Worm (Caenorhabditis elegans): ENCODE measurements around the gene C01B10.9.

The C01B10.9 gene

ce11 chrIV:6627798-6628197 lies 4.2 kb upstream of the C01B10.9 start, which contains the start of gene cest-5.2:
Gene cest-5.2, minus strand, starts transcription at chrIV:6627925.
- TF ChIP-seq lin-13 (GFP tag; optimal IDR thresholded peaks at IDR 0.05) (no peak), fos-1 (tag; optimal IDR thresholded peaks at IDR 0.05) (peak; percentile 25)

- TF ChIP-seq ztf-11 (tag; optimal IDR thresholded peaks at IDR 0.05) (no peak), nhr-12 (tag; optimal IDR thresholded peaks at IDR 0.05) (no peak), skn-1 (tag; optimal IDR thresholded peaks at IDR 0.05) (no peak), gmeb-1 (tag; optimal IDR thresholded peaks at IDR 0.05) (no peak), sem-4 (tag; optimal IDR thresholded peaks at IDR 0.05) (no peak), zag-1 (tag; optimal IDR thresholded peaks at IDR 0.05) (no peak), lin-13 (GFP tag; optimal IDR thresholded peaks at IDR 0.05) (no peak), peb-1 (tag; optimal IDR thresholded peaks at IDR 0.05) (no peak), ZK546.5 (tag; optimal IDR thresholded peaks at IDR 0.05) (no peak), R02D3.7 (tag; optimal IDR thresholded peaks at IDR 0.05) (no peak), egl-27 (tag; optimal IDR thresholded peaks at IDR 0.05) (no peak)
These were observed 2.8 kb downstream of the C01B10.9 start, which contains the start of gene metl-13 for ce11 chrIV:6634789-6635188. Gene metl-13, plus strand, starts transcription at chrIV:6635089.

- no peak for TF ChIP-seq unc-62 (GFP tag; optimal IDR thresholded peaks at IDR 0.05)
- TF ChIP-seq R02D3.7 (tag; optimal IDR thresholded peaks at IDR 0.05) = no peak
- no peak for TF ChIP-seq lin-13 (GFP tag; optimal IDR thresholded peaks at IDR 0.05)
- TF ChIP-seq ztf-1 (GFP tag; conservative IDR thresholded peaks at IDR 0.05) = no peak
- no peak for TF ChIP-seq unc-39 (tag; optimal IDR thresholded peaks at IDR 0.05)
- no peak for TF ChIP-seq elt-1 (tag; optimal IDR thresholded peaks at IDR 0.05)
- no peak for TF ChIP-seq elt-3 (tag; optimal IDR thresholded peaks at IDR 0.05)
- TF ChIP-seq nhr-21 (tag; optimal IDR thresholded peaks at IDR 0.05) = no peak
- no peak for TF ChIP-seq sma-3 (GFP tag; optimal IDR thresholded peaks at IDR 0.05)
- TF ChIP-seq nhr-6 (tag; optimal IDR thresholded peaks at IDR 0.05) = no peak
- TF ChIP-seq C34F6.9 (tag; optimal IDR thresholded peaks at IDR 0.05) = no peak
- no peak for TF ChIP-seq peb-1 (tag; optimal IDR thresholded peaks at IDR 0.05)
- TF ChIP-seq blmp-1 (tag; optimal IDR thresholded peaks at IDR 0.05; ENCODE audit: insufficient read depth) = no peak
- TF ChIP-seq nhr-23 (tag; optimal IDR thresholded peaks at IDR 0.05) = no peak
- no peak for TF ChIP-seq alr-1 (tag; optimal IDR thresholded peaks at IDR 0.05)
- TF ChIP-seq F13H6.1 (tag; optimal IDR thresholded peaks at IDR 0.05) = no peak
- no peak for TF ChIP-seq dmd-4 (tag; optimal IDR thresholded peaks at IDR 0.05)
- no peak for TF ChIP-seq sma-9 (GFP tag; optimal IDR thresholded peaks at IDR 0.05)
- TF ChIP-seq sma-9 (tag; optimal IDR thresholded peaks at IDR 0.05) = no peak
- TF ChIP-seq aly-2 (tag; optimal IDR thresholded peaks at IDR 0.05) = no peak
These were observed 6.2 kb downstream of the C01B10.9 start, which contains the start of gene C01B10.7 for ce11 chrIV:6638256-6638655. Gene C01B10.7, plus strand, starts transcription at chrIV:6638556.

ce11 chrIV:6639880-6640279 lies 7.9 kb downstream of the C01B10.9 start, which contains the start of gene C01B10.6:
Gene C01B10.6, plus strand, starts transcription at chrIV:6640180.
- TF ChIP-seq fos-1 (tag; optimal IDR thresholded peaks at IDR 0.05) (peak; percentile 4), peb-1 (tag; optimal IDR thresholded peaks at IDR 0.05) (no peak)

DNA sequence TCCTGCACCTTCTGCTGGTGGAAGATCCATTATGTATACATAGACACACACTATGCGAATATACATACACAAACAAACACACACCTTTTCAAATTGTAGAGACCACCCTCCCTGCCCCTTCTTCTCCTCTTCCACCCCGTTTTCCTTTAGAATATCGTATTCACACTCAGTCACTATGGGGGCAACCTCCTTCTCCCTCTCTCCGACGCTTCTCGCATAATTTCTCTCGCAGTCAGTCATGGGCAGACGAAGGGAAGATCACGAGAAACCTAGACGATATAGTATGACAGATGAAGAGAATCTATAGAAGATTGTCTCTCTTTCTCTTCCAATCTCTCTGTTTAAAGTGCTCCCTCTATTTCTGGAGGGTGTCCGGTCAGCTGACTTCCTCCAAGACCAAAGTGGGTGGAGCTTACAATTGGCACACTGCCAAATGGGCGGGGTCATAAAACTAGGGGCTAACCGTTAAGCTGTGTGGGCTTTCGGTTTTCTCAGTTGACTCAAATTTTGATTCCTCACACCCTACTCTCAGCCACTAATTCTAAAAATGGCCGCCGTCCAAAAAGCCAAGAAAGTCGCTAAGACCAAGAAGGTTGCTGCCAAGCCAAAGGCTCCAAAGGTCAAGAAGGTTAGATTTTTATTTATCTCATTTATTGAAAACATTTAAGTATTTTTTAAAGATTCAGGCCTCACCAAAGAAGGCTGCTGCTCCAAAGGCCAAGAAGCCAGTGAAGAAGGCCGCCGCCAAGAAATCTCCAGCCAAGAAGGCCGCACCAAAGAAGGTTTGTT lies 14.0 kb downstream of the C01B10.9 start, which contains the start of gene hil-7:
Gene hil-7, plus strand, starts transcription at position 446 of the 789 bp plus-strand sequence.
- TF ChIP-seq nhr-25 (tag; optimal IDR thresholded peaks at IDR 0.05) = no peak
- no peak for TF ChIP-seq elt-3 (tag; optimal IDR thresholded peaks at IDR 0.05)
- TF ChIP-seq mab-5 (tag; optimal IDR thresholded peaks at IDR 0.05) = peak; percentile 68
- TF ChIP-seq unc-62 (GFP tag; optimal IDR thresholded peaks at IDR 0.05) = no peak
- no peak for TF ChIP-seq nhr-77 (tag; optimal IDR thresholded peaks at IDR 0.05)
- peak; percentile 35 for TF ChIP-seq lin-13 (GFP tag; optimal IDR thresholded peaks at IDR 0.05)
- TF ChIP-seq nhr-129 (tag; optimal IDR thresholded peaks at IDR 0.05) = peak; percentile 83
- TF ChIP-seq nhr-11 (tag; optimal IDR thresholded peaks at IDR 0.05) = no peak
- TF ChIP-seq ztf-1 (GFP tag; conservative IDR thresholded peaks at IDR 0.05) = no peak
- no peak for TF ChIP-seq unc-55 (GFP tag; optimal IDR thresholded peaks at IDR 0.05)
- no peak for TF ChIP-seq mbf-1 (tag; optimal IDR thresholded peaks at IDR 0.05)
- TF ChIP-seq gmeb-1 (tag; optimal IDR thresholded peaks at IDR 0.05) = peak; percentile 44
- TF ChIP-seq nhr-237 (tag; optimal IDR thresholded peaks at IDR 0.05) = no peak
- no peak for TF ChIP-seq lin-39 (tag; optimal IDR thresholded peaks at IDR 0.05)
- TF ChIP-seq sma-3 (GFP tag; optimal IDR thresholded peaks at IDR 0.05) = no peak
- peak; percentile 89 for TF ChIP-seq C34F6.9 (tag; optimal IDR thresholded peaks at IDR 0.05)
- TF ChIP-seq lsy-2 (tag; optimal IDR thresholded peaks at IDR 0.05) = peak in 1 of 2 experiments; percentile 72
- TF ChIP-seq F13H6.1 (tag; optimal IDR thresholded peaks at IDR 0.05) = peak; percentile 72
- TF ChIP-seq elt-1 (tag; optimal IDR thresholded peaks at IDR 0.05) = no peak
- TF ChIP-seq sma-9 (GFP tag; optimal IDR thresholded peaks at IDR 0.05) = peak; percentile 57
- no peak for TF ChIP-seq sma-9 (tag; optimal IDR thresholded peaks at IDR 0.05)
- no peak for TF ChIP-seq alr-1 (tag; optimal IDR thresholded peaks at IDR 0.05)
- no peak for TF ChIP-seq nhr-10 (tag; optimal IDR thresholded peaks at IDR 0.05)
- no peak for TF ChIP-seq snpc-4 (tag; optimal IDR thresholded peaks at IDR 0.05)
- TF ChIP-seq nhr-6 (tag; optimal IDR thresholded peaks at IDR 0.05) = peak; percentile 31
- peak; percentile 40 for TF ChIP-seq egl-27 (tag; optimal IDR thresholded peaks at IDR 0.05)
- no peak for TF ChIP-seq skn-1 (tag; optimal IDR thresholded peaks at IDR 0.05)
- no peak for TF ChIP-seq ztf-4 (tag; optimal IDR thresholded peaks at IDR 0.05)
- no peak for TF ChIP-seq aly-2 (tag; optimal IDR thresholded peaks at IDR 0.05)
- no peak for TF ChIP-seq dmd-4 (tag; optimal IDR thresholded peaks at IDR 0.05)
